Fruit fly (Drosophila melanogaster) whole organism: ENCODE results near the gene SmB.

Source experiments
- CG8478 ChIP-seq: fragments of >200 bp; optimal IDR thresholded peaks from 2 replicates; lab custom pipeline; 2018; ENCODE audit warnings: inconsistent platforms
- Dll ChIP-seq: fragments of >200 bp; optimal IDR thresholded peaks from 2 replicates; lab custom pipeline; 2017
- EcR ChIP-seq, 2 experiments: fragments of >200 bp; optimal IDR thresholded peaks; 2 replicates each; lab custom pipeline; 2017; ENCODE audit warnings: missing biosample characterization in 2 of 2, missing genetic modification characterization in 2 of 2, missing genetic modification reagents in 2 of 2
- usp ChIP-seq: fragments of >200 bp; optimal IDR thresholded peaks from 2 replicates; lab custom pipeline; 2017; ENCODE audit warnings: missing biosample characterization, missing genetic modification characterization, mixed read lengths

DNA sequence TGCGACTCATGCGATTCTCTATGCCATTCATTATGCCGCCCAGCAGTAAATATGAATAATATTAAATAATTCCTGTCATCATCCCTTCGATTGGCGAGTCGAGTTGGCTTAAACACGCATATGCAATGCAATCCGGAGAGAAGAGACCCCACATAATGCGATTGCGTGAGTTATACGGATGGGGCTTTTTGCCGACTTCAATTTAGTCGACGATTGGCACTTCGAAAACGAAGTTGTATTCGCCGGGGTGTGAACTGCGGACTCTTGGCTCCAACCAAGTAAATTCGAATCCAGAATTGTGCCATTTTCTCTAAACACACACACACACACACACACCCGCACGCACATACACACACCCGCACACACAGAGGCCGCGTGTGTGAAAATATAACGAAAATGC, 50.2 kb downstream of the SmB start:
- no peak for TF ChIP-seq CG8478 (lab: Kevin White, UChicago)
- TF ChIP-seq usp (GFP tag; lab: Kevin White, UChicago), result no peak
- TF ChIP-seq Dll (lab: Kevin White, UChicago), result no peak
- TF ChIP-seq EcR (GFP tag; optimal IDR thresholded peaks at IDR 0.05; lab: Kevin White, UChicago), result no peak
